Comparison of ENCODE assay signal across 3 fruit fly cellular contexts in genomic region chr3R:20784436-20785368, dm6.
TF ChIP-seq lines count a peak whose summit lies in the region.

No protein-coding gene starts in this region.

TF ChIP-seq in whole organism, adult, 20 proteins besides CTCF, POLR2A, EP300 and RAD21 (continued from another document):
- TF ChIP-seq kay (GFP tag; lab: Kevin White, UChicago; ENCODE audit: borderline replicate concordance) (no peak), Clk (GFP tag; optimal IDR thresholded peaks at IDR 0.05; lab: Kevin White, UChicago) (peak; percentile 37)

TF ChIP-seq in whole organism, prepupa, 60 proteins besides CTCF, POLR2A, EP300 and RAD21 (continued from another document):
- TF ChIP-seq fd59A (GFP tag; optimal IDR thresholded peaks at IDR 0.05; lab: Kevin White, UChicago) (no peak), CG6854 (GFP tag; optimal IDR thresholded peaks at IDR 0.05; lab: Kevin White, UChicago) (peak; percentile 47), Eip78C (GFP tag; lab: Kevin White, UChicago) (peak; percentile 18), CG3032 (tag; optimal IDR thresholded peaks at IDR 0.05; lab: Kevin White, UChicago) (peak; percentile 23), CG7368 (GFP tag; optimal IDR thresholded peaks at IDR 0.05; lab: Kevin White, UChicago) (peak; percentile 40), OdsH (GFP tag; optimal IDR thresholded peaks at IDR 0.05; lab: Kevin White, UChicago) (no peak), CG1621 (tag; optimal IDR thresholded peaks at IDR 0.05; lab: Kevin White, UChicago) (peak; percentile 5), Lpt (GFP tag; optimal IDR thresholded peaks at IDR 0.05; lab: Kevin White, UChicago) (peak; percentile 70), lz (GFP tag; optimal IDR thresholded peaks at IDR 0.05; lab: Kevin White, UChicago) (no peak), CG8119 (GFP tag; IDR thresholded peaks at IDR 0.05; lab: Robert Waterston, UW) (peak; percentile 58; the same call in 2 of the 3 replicates), CG31627 (GFP tag; optimal IDR thresholded peaks at IDR 0.05; lab: Kevin White, UChicago) (no peak), eg (GFP tag; IDR thresholded peaks at IDR 0.05; lab: Robert Waterston, UW) (peak; percentile 75; the same call in 2 of the 3 replicates), CG4318 (GFP tag; optimal IDR thresholded peaks at IDR 0.05; lab: Kevin White, UChicago) (no peak), CG9139 (GFP tag; optimal IDR thresholded peaks at IDR 0.05; lab: Kevin White, UChicago) (peak; percentile 62), CG10631 (GFP tag; optimal IDR thresholded peaks at IDR 0.05; lab: Kevin White, UChicago) (no peak), CG15336 (GFP tag; IDR thresholded peaks at IDR 0.05; lab: Robert Waterston, UW) (peak; percentile 73; the same call in 1 of the 2 replicates), Eip93F (GFP tag; optimal IDR thresholded peaks at IDR 0.05; lab: Kevin White, UChicago) (no peak), CG6792 (GFP tag; optimal IDR thresholded peaks at IDR 0.05; lab: Kevin White, UChicago) (no peak), CG11294 (GFP tag; IDR thresholded peaks at IDR 0.05; lab: Robert Waterston, UW) (peak; percentile 59; the same call in 1 of the 2 replicates), topi (GFP tag; optimal IDR thresholded peaks at IDR 0.05; lab: Kevin White, UChicago) (no peak), CG11902 (GFP tag; optimal IDR thresholded peaks at IDR 0.05; lab: Kevin White, UChicago) (no peak), dac (GFP tag; optimal IDR thresholded peaks at IDR 0.05; lab: Kevin White, UChicago) (no peak), net (GFP tag; optimal IDR thresholded peaks at IDR 0.05; lab: Kevin White, UChicago) (peak; percentile 27), CG11762 (GFP tag; optimal IDR thresholded peaks at IDR 0.05; lab: Kevin White, UChicago; ENCODE audit: insufficient read depth) (no peak), Hr39 (GFP tag; optimal IDR thresholded peaks at IDR 0.05; lab: Kevin White, UChicago) (no peak), salr (GFP tag; optimal IDR thresholded peaks at IDR 0.05; lab: Kevin White, UChicago) (peak; percentile 40 to 56), CG6276 (GFP tag; optimal IDR thresholded peaks at IDR 0.05; lab: Kevin White, UChicago) (peak; percentile 47), Hr4 (GFP tag; optimal IDR thresholded peaks at IDR 0.05; lab: Kevin White, UChicago) (no peak), fd85E (GFP tag; optimal IDR thresholded peaks at IDR 0.05; lab: Kevin White, UChicago) (no peak), spab (GFP tag; optimal IDR thresholded peaks at IDR 0.05; lab: Kevin White, UChicago) (no peak), CG10669 (GFP tag; optimal IDR thresholded peaks at IDR 0.05; lab: Kevin White, UChicago) (no peak), acj6 (GFP tag; optimal IDR thresholded peaks at IDR 0.05; lab: Kevin White, UChicago) (no peak), cyc (GFP tag; optimal IDR thresholded peaks at IDR 0.05; lab: Kevin White, UChicago) (no peak), Sox102F (GFP tag; optimal IDR thresholded peaks at IDR 0.05; lab: Kevin White, UChicago) (no peak), CG34406 (GFP tag; optimal IDR thresholded peaks at IDR 0.05; lab: Kevin White, UChicago) (no peak), fkh (GFP tag; optimal IDR thresholded peaks at IDR 0.05; lab: Kevin White, UChicago) (no peak), CG16779 (tag; optimal IDR thresholded peaks at IDR 0.05; lab: Kevin White, UChicago) (peak; percentile 60), Blimp-1 (GFP tag; optimal IDR thresholded peaks at IDR 0.05; lab: Kevin White, UChicago) (peak; percentile 67)

TF ChIP-seq in whole organism, wandering third instar larva, 38 proteins besides CTCF, POLR2A, EP300 and RAD21 (continued from another document):
- no peak for TF ChIP-seq usp (GFP tag; optimal IDR thresholded peaks at IDR 0.05; lab: Kevin White, UChicago)
- no peak for TF ChIP-seq h (GFP tag; optimal IDR thresholded peaks at IDR 0.05; lab: Kevin White, UChicago)
- TF ChIP-seq dmrt93B (GFP tag; optimal IDR thresholded peaks at IDR 0.05; lab: Kevin White, UChicago) = no peak
- peak; percentile 75 for TF ChIP-seq lola (GFP tag; optimal IDR thresholded peaks at IDR 0.05; lab: Kevin White, UChicago)
- no peak for TF ChIP-seq Abd-B (GFP tag; optimal IDR thresholded peaks at IDR 0.05; lab: Kevin White, UChicago)
- no peak for TF ChIP-seq tai (GFP tag; optimal IDR thresholded peaks at IDR 0.05; lab: Kevin White, UChicago)
- TF ChIP-seq foxo (GFP tag; optimal IDR thresholded peaks at IDR 0.05; lab: Kevin White, UChicago) = no peak
- no peak for TF ChIP-seq jim (GFP tag; optimal IDR thresholded peaks at IDR 0.05; lab: Kevin White, UChicago)
- no peak for TF ChIP-seq pan (optimal IDR thresholded peaks at IDR 0.05; lab: Kevin White, UChicago)
- peak; percentile 1 for TF ChIP-seq HLH106 (tag; optimal IDR thresholded peaks at IDR 0.05; lab: Kevin White, UChicago)
- no peak for TF ChIP-seq Hr78 (GFP tag; optimal IDR thresholded peaks at IDR 0.05; lab: Kevin White, UChicago)
- TF ChIP-seq CrebA (GFP tag; optimal IDR thresholded peaks at IDR 0.05; lab: Kevin White, UChicago; ENCODE audit: borderline replicate concordance) = peak; percentile 48
- peak; percentile 94 for TF ChIP-seq psq (GFP tag; optimal IDR thresholded peaks at IDR 0.05; lab: Kevin White, UChicago)
